Fruit fly (Drosophila melanogaster) whole organism, wandering third instar larva: Measurements from ENCODE around the gene CG12992.

Source experiments
- CG32264 ChIP-seq: fragments of 200-800 bp; sonication (Bioruptor generic); optimal IDR thresholded peaks from 2 replicates; lab custom pipeline; 2016; ENCODE audit warnings: missing biosample characterization, missing genetic modification characterization
- CG9705 ChIP-seq: fragments of 200-800 bp; sonication (Bioruptor generic); optimal IDR thresholded peaks from 2 replicates; lab custom pipeline; 2018; ENCODE audit warnings: missing biosample characterization, mild to moderate bottlenecking, missing genetic modification characterization
- CrebA ChIP-seq: fragments of 200-800 bp; sonication (Bioruptor generic); optimal IDR thresholded peaks from 2 replicates; lab custom pipeline; 2016; ENCODE audit warnings: missing biosample characterization, mild to moderate bottlenecking, missing genetic modification characterization, borderline replicate concordance
- Dfd ChIP-seq: fragments of >200 bp; optimal IDR thresholded peaks from 2 replicates; lab custom pipeline; 2017; ENCODE audit warnings: missing biosample characterization, missing genetic modification characterization
- Dif ChIP-seq: fragments of 200-275, 200-300 bp; sonication (Bioruptor generic); optimal IDR thresholded peaks from 2 replicates; lab custom pipeline; 2018; ENCODE audit warnings: missing biosample characterization, missing genetic modification characterization; ENCODE audit not compliant: partially characterized antibody
- GATAd ChIP-seq: sonication (Bioruptor generic); optimal IDR thresholded peaks from 2 replicates; lab custom pipeline; 2016; ENCODE audit warnings: missing biosample characterization, missing genetic modification characterization
- HLH106 ChIP-seq: fragments of 200-800 bp; optimal IDR thresholded peaks from 3 replicates; lab custom pipeline; 2019; ENCODE audit warnings: missing biosample characterization, mild to moderate bottlenecking, missing genetic modification characterization, moderate library complexity
- Hnf4 ChIP-seq: fragments of 200-800 bp; sonication (Bioruptor generic); optimal IDR thresholded peaks from 2 replicates; lab custom pipeline; 2016; ENCODE audit warnings: missing biosample characterization, mild to moderate bottlenecking, missing genetic modification characterization
- Hr78 ChIP-seq: fragments of >200 bp; optimal IDR thresholded peaks from 2 replicates; lab custom pipeline; 2017; ENCODE audit warnings: missing biosample characterization, missing genetic modification characterization
- Hr83 ChIP-seq: fragments of 200-300 bp; sonication (Bioruptor generic); optimal IDR thresholded peaks from 2 replicates; lab custom pipeline; 2016; ENCODE audit warnings: missing biosample characterization, mild to moderate bottlenecking, missing genetic modification characterization, moderate library complexity; ENCODE audit not compliant: poor library complexity, severe bottlenecking
- Jra ChIP-seq: sonication (Bioruptor generic); optimal IDR thresholded peaks from 2 replicates; lab custom pipeline; 2016; ENCODE audit warnings: missing biosample characterization, missing genetic modification characterization
- Mio ChIP-seq: sonication (Bioruptor generic); optimal IDR thresholded peaks from 2 replicates; lab custom pipeline; 2016; ENCODE audit warnings: missing biosample characterization, missing genetic modification characterization
- Myc ChIP-seq: fragments of >200 bp; optimal IDR thresholded peaks from 2 replicates; lab custom pipeline; 2017
- N ChIP-seq: fragments of >200 bp; optimal IDR thresholded peaks from 2 replicates; lab custom pipeline; 2018; ENCODE audit warnings: missing biosample characterization, missing external identifiers, missing genetic modification characterization
- OdsH ChIP-seq: fragments of 200-800 bp; sonication (Bioruptor generic); optimal IDR thresholded peaks from 2 replicates; lab custom pipeline; 2016; ENCODE audit warnings: missing biosample characterization, mild to moderate bottlenecking, missing genetic modification characterization
- Rel ChIP-seq, 2 experiments: fragments of 200-800 bp; sonication (Bioruptor generic) in 1 of 2; optimal IDR thresholded peaks; 2 replicates in 1 of 2; 3 replicates in 1 of 2; lab custom pipeline; 2016 to 2019; ENCODE audit warnings: mild to moderate bottlenecking in 2 of 2, missing biosample characterization in 2 of 2, missing genetic modification characterization in 2 of 2, moderate library complexity in 1 of 2
- Sp1 ChIP-seq: fragments of 200-800 bp; sonication (Bioruptor generic); optimal IDR thresholded peaks from 3 replicates; lab custom pipeline; 2019; ENCODE audit warnings: missing biosample characterization, mild to moderate bottlenecking, missing genetic modification characterization, moderate library complexity
- Vsx2 ChIP-seq: fragments of 200-300, 225-300 bp; sonication (Bioruptor generic); optimal IDR thresholded peaks from 2 replicates; lab custom pipeline; 2018; ENCODE audit warnings: missing biosample characterization, missing genetic modification characterization; ENCODE audit not compliant: partially characterized antibody
- br ChIP-seq: fragments of 200-800 bp; sonication (Bioruptor generic); optimal IDR thresholded peaks from 2 replicates; lab custom pipeline; 2016; ENCODE audit warnings: missing biosample characterization, missing genetic modification characterization
- brk ChIP-seq: fragments of 200-800 bp; sonication (Bioruptor generic); optimal IDR thresholded peaks from 2 replicates; lab custom pipeline; 2016; ENCODE audit warnings: missing biosample characterization, mild to moderate bottlenecking, missing genetic modification characterization
- dl ChIP-seq, 2 experiments: fragments of 175-275, 200-275 bp in 1 of 2; fragments of 200-275 bp in 1 of 2; sonication (Bioruptor generic); optimal IDR thresholded peaks; lab custom pipeline; 2018; ENCODE audit warnings: mild to moderate bottlenecking in 2 of 2, missing biosample characterization in 2 of 2, missing genetic modification characterization in 2 of 2, moderate library complexity in 2 of 2; ENCODE audit not compliant: partially characterized antibody in 2 of 2, insufficient read depth in 1 of 2
- dmrt93B ChIP-seq: fragments of 200-800 bp; sonication (Bioruptor generic); optimal IDR thresholded peaks from 2 replicates; lab custom pipeline; 2018; ENCODE audit warnings: missing biosample characterization, mild to moderate bottlenecking, missing genetic modification characterization
- dsf ChIP-seq: sonication (Bioruptor generic); optimal IDR thresholded peaks from 2 replicates; lab custom pipeline; 2016; ENCODE audit warnings: missing biosample characterization, missing genetic modification characterization, borderline replicate concordance
- foxo ChIP-seq, 2 experiments: fragments of 200-800 bp; sonication (Bioruptor generic); optimal IDR thresholded peaks; 2 replicates in 1 of 2; 3 replicates in 1 of 2; lab custom pipeline; 2016 to 2017; ENCODE audit warnings: missing biosample characterization in 2 of 2, missing genetic modification characterization in 2 of 2
- fru ChIP-seq: fragments of 200-800 bp; sonication (Bioruptor generic); optimal IDR thresholded peaks from 3 replicates; lab custom pipeline; 2016; ENCODE audit warnings: missing biosample characterization, mild to moderate bottlenecking, missing genetic modification characterization
- h ChIP-seq: fragments of 200-800 bp; sonication (Bioruptor generic); optimal IDR thresholded peaks from 3 replicates; lab custom pipeline; 2016; ENCODE audit warnings: missing biosample characterization, mild to moderate bottlenecking, missing genetic modification characterization
- jim ChIP-seq: fragments of 175-275, 200-325 bp; sonication (Bioruptor generic); optimal IDR thresholded peaks from 2 replicates; lab custom pipeline; 2016; ENCODE audit warnings: missing biosample characterization, mild to moderate bottlenecking, missing genetic modification characterization
- lola ChIP-seq: fragments of >200 bp; optimal IDR thresholded peaks from 2 replicates; lab custom pipeline; 2017; ENCODE audit warnings: missing biosample characterization, missing genetic modification characterization
- pan ChIP-seq: fragments of >200 bp; optimal IDR thresholded peaks from 2 replicates; lab custom pipeline; 2017
- psq ChIP-seq: fragments of 200-800 bp; sonication (Bioruptor generic); optimal IDR thresholded peaks from 3 replicates; lab custom pipeline; 2017; ENCODE audit warnings: missing biosample characterization, mild to moderate bottlenecking, missing genetic modification characterization, moderate library complexity
- rgr ChIP-seq: fragments of 200-800 bp; sonication (Bioruptor generic); optimal IDR thresholded peaks from 3 replicates; lab custom pipeline; 2016; ENCODE audit warnings: missing biosample characterization, mild to moderate bottlenecking, missing genetic modification characterization
- sage ChIP-seq: fragments of 200-800 bp; sonication (Bioruptor generic); optimal IDR thresholded peaks from 2 replicates; lab custom pipeline; 2016; ENCODE audit warnings: missing biosample characterization, mild to moderate bottlenecking, missing genetic modification characterization
- sv ChIP-seq: fragments of 200-800 bp; sonication (Bioruptor generic); optimal IDR thresholded peaks from 3 replicates; lab custom pipeline; 2016; ENCODE audit warnings: missing biosample characterization, missing genetic modification characterization
- tai ChIP-seq: sonication (Bioruptor generic); optimal IDR thresholded peaks from 2 replicates; lab custom pipeline; 2016; ENCODE audit warnings: missing biosample characterization, missing genetic modification characterization

The CG12992 gene

DNA sequence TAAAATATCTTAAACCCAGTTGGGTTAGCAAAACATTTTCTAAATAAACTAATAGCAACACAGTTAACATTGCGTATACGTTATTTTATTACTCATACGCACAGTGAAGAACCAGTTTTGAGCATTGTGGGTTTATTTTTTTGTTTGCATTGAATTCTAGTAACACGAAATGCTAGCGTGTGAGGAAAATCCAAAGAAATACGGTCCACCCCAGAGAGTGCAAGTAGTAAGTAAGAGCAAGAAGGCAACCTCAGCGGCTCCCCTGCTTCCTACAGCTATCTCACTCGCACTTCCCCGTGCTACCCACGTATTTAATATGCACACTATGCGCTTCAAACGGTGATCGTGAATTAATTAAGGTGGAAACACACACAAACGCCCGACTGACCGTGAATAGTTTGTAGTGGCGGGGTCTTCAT is 36.3 kb downstream of the CG12992 start (continued):
- peak; percentile 88 to 94 for TF ChIP-seq foxo (GFP tag; optimal IDR thresholded peaks at IDR 0.05; lab: Kevin White, UChicago)

DNA sequence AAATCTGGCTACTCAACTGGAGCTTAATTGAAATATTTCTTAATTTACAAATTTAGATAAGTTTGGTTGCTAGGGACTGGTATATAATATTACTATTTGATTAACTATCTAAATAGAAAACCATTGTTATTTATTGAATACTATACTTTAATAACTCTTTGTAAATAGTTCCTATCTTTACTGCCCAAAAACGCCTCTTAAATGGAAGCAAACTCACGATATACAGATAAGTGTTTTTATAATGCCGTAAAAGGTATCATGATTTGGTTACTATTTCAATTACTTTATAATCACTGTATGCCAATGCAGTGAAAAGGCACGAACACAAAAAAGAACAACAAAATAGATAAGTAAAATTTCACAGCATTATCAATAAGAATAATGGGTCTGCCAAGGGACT is 37.2 kb downstream of the CG12992 start:
- TF ChIP-seq Myc (lab: Kevin White, UChicago) (peak; percentile 52), Hr83 (no peak)

DNA sequence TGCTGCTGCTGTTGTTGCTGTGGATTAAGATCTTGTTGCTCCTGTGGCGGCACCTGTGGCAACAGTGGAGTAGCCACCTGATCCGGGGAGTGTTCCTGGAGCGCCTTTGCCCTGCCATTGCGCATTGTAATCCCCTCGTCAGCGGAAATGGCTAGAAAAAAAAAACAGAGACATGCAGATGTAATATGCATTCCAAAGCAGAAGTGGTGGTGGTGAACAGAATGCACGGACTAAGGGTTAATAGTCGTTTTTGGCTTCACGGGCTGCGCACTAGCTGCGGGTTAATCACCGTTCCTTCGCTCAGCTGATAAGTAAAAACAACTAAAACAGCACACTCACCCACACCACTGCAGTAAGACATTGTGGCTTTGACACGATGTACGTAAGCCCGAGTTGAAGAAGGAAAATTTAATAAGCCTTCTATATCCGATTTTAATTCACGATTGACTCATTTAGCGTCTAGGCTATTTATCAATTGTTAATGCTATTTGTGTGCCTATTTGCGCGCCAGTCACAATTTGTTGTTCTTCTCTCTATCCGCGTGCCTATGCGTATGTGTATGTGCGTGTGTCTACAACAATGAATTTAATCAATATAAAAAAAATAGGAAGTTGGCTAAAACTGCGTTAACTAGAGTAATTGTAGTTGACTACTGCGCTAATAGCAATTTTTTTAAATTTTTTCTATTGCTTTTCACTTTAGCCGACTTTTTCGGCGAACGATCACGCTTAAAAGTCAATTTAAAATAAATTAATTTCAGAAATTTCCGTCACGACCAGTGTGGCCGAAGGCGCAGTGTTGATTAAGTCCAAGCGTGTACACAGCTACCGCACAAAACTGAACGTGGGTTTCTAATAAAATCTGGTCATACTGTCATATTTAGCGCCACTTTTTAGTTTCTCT is 38.7 kb downstream of the CG12992 start, which contains the start of gene stas:
stas (minus strand) TSS at position 806 of the 903 bp plus-strand sequence.
- peak in 1 of 2 experiments; percentile 5 for TF ChIP-seq foxo (GFP tag; optimal IDR thresholded peaks at IDR 0.05; lab: Kevin White, UChicago)
- TF ChIP-seq tai = no peak
- TF ChIP-seq sv = peak; percentile 17
- no peak for TF ChIP-seq Myc (lab: Kevin White, UChicago)
- TF ChIP-seq CG9705 (GFP tag; lab: Kevin White, UChicago) = peak; percentile 23
- peak; percentile 15 for TF ChIP-seq Rel (GFP tag; optimal IDR thresholded peaks at IDR 0.05; lab: Kevin White, UChicago)
- peak; percentile 35 for TF ChIP-seq Rel (tag; optimal IDR thresholded peaks at IDR 0.05; lab: Kevin White, UChicago)
- TF ChIP-seq dmrt93B (GFP tag; lab: Kevin White, UChicago) = no peak
- TF ChIP-seq sage (GFP tag; lab: Kevin White, UChicago) = no peak
- TF ChIP-seq pan (lab: Kevin White, UChicago) = no peak
- peak; percentile 37 for TF ChIP-seq fru
- TF ChIP-seq brk (GFP tag; lab: Kevin White, UChicago) = peak; percentile 50
- TF ChIP-seq Mio (GFP tag; lab: Kevin White, UChicago) = no peak
- TF ChIP-seq rgr (GFP tag; lab: Kevin White, UChicago) = peak; percentile 16
- TF ChIP-seq psq (GFP tag; lab: Kevin White, UChicago) = peak; percentile 12
- TF ChIP-seq Hr83 = peak; percentile 6
- TF ChIP-seq OdsH (GFP tag; lab: Kevin White, UChicago) = peak; percentile 7
- peak; percentile 38 for TF ChIP-seq Sp1 (GFP tag; lab: Kevin White, UChicago)
- TF ChIP-seq HLH106 (tag; lab: Kevin White, UChicago) = peak; percentile 9
- no peak for TF ChIP-seq Vsx2
- peak; percentile 20 for TF ChIP-seq br (GFP tag; lab: Kevin White, UChicago)
- TF ChIP-seq Hnf4 (GFP tag; lab: Kevin White, UChicago) = peak; percentile 21
- TF ChIP-seq h (GFP tag; lab: Kevin White, UChicago) = peak; percentile 37

DNA sequence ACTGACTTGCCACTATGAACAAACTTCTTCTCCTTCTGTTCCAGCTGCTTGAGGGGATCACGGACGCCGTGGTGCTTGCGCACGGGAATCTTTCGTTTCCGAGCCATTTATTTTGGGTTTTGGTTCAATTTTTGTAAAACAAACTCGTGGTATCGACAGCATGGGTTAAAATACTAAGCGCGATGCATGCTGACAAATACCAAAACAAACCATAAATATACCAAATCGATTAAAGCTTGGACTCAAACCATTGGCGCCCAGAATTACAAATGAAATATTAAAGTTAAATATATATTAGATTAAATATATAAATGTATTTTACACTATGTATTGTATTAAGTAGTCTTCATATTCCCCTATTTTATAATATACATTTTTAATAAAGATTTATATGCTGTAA is 40.7 kb downstream of the CG12992 start, which contains the start of gene CG8326:
CG8326 (minus strand) TSS at position 176 of the 400 bp plus-strand sequence.
- TF ChIP-seq Myc (lab: Kevin White, UChicago) (no peak), Jra (GFP tag; lab: Kevin White, UChicago) (no peak), Sp1 (GFP tag; lab: Kevin White, UChicago) (no peak), N (GFP tag; lab: Kevin White, UChicago) (no peak), Hr83 (no peak)
- TF ChIP-seq, all 38 proteins: peak for 0

DNA sequence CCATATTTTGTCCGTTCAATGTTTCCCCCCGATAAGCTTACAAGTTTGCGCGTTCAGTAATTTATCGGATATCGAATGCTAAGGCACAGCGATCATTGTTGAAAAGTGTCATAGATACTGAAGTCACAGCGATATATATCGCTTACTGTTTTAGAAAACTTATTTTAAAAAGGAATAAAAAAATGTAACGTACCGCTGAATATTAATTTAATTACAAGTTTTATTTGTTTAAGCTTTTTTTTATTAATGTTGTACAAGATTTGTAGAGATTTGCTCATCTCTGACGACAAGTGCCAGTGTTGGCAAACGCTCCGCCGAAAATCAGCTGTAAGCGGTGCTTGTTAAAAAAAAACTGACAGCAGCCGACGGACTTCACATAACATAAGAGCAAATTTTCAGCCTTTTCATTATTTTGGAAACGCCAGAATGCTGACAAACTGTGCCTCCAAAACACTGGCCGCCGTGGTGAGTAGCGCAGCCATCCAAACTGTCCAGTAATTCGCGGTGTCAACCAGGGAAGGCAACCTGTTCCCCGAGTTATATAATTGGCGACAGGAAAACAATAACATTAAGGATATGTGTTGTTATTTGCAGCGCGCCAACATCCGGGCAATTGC is 43.4 kb downstream of the CG12992 start, which contains the start of the genes corolla and ND-24:
corolla (minus strand) TSS at position 52 of the 617 bp plus-strand sequence.
ND-24 (plus strand) TSS at position 94 of the 617 bp plus-strand sequence.
- TF ChIP-seq rgr (GFP tag; lab: Kevin White, UChicago) = peak; percentile 85
- no peak for TF ChIP-seq jim (GFP tag; lab: Kevin White, UChicago)
- TF ChIP-seq Jra (GFP tag; lab: Kevin White, UChicago) = peak; percentile 87
- peak; percentile 67 for TF ChIP-seq Sp1 (GFP tag; lab: Kevin White, UChicago)
- no peak for TF ChIP-seq Hr78 (GFP tag; lab: Kevin White, UChicago)
- TF ChIP-seq CG9705 (GFP tag; lab: Kevin White, UChicago) = peak; percentile 28
- TF ChIP-seq lola (GFP tag; lab: Kevin White, UChicago) = no peak
- peak; percentile 43 for TF ChIP-seq Myc (lab: Kevin White, UChicago)
- TF ChIP-seq Mio (GFP tag; lab: Kevin White, UChicago) = peak; percentile 33
- peak; percentile 87 for TF ChIP-seq h (GFP tag; lab: Kevin White, UChicago)
- TF ChIP-seq HLH106 (tag; lab: Kevin White, UChicago) = peak; percentile 64
- peak; percentile 70 for TF ChIP-seq GATAd (GFP tag; lab: Kevin White, UChicago)
- TF ChIP-seq CrebA = no peak
- TF ChIP-seq CG32264 = peak; percentile 43
- peak; percentile 83 for TF ChIP-seq fru
- no peak for TF ChIP-seq Vsx2
- TF ChIP-seq Hnf4 (GFP tag; lab: Kevin White, UChicago) = peak; percentile 92
- TF ChIP-seq dl (GFP tag; optimal IDR thresholded peaks at IDR 0.05; lab: Kevin White, UChicago; ENCODE audit: insufficient read depth in 1 of 2, partially characterized antibody in 2 of 2) = no peak
- peak; percentile 81 for TF ChIP-seq sv
- peak; percentile 74 for TF ChIP-seq dsf (GFP tag; lab: Kevin White, UChicago)
- no peak for TF ChIP-seq sage (GFP tag; lab: Kevin White, UChicago)
- no peak for TF ChIP-seq pan (lab: Kevin White, UChicago)
- TF ChIP-seq OdsH (GFP tag; lab: Kevin White, UChicago) = peak; percentile 77
- TF ChIP-seq Dif (GFP tag; lab: Kevin White, UChicago) = no peak
- no peak for TF ChIP-seq N (GFP tag; lab: Kevin White, UChicago)
- TF ChIP-seq Rel (GFP tag; optimal IDR thresholded peaks at IDR 0.05; lab: Kevin White, UChicago) = no peak
- peak; percentile 53 for TF ChIP-seq Rel (tag; optimal IDR thresholded peaks at IDR 0.05; lab: Kevin White, UChicago)
- TF ChIP-seq Dfd (GFP tag; lab: Kevin White, UChicago) = no peak
- no peak for TF ChIP-seq tai
- TF ChIP-seq Hr83 = no peak
- no peak for TF ChIP-seq br (GFP tag; lab: Kevin White, UChicago)
